Worm (Caenorhabditis elegans): ENCODE measurements around the gene cpt-3.

Gene cpt-3

ce11 chrIII:2125936-2126335, 43.3 kb downstream of the cpt-3 start (continued):
- no peak for TF ChIP-seq fkh-10 (GFP tag; optimal IDR thresholded peaks at IDR 0.05)
- no peak for TF ChIP-seq zfp-2 (tag; optimal IDR thresholded peaks at IDR 0.05)
- TF ChIP-seq F44E2.7 (GFP tag; IDR thresholded peaks at IDR 0.05) = no peak
- no peak for TF ChIP-seq dve-1 (tag; optimal IDR thresholded peaks at IDR 0.05; ENCODE audit: insufficient read depth)
- TF ChIP-seq T20F7.1 (GFP tag; optimal IDR thresholded peaks at IDR 0.05) = no peak
- TF ChIP-seq nhr-41 (GFP tag; IDR thresholded peaks at IDR 0.05) = no peak
- TF ChIP-seq gei-8 (GFP tag; optimal IDR thresholded peaks at IDR 0.05) = no peak
- no peak for TF ChIP-seq nhr-237 (tag; optimal IDR thresholded peaks at IDR 0.05)
- TF ChIP-seq mes-2 (tag; optimal IDR thresholded peaks at IDR 0.05; ENCODE audit: poor library complexity, severe bottlenecking) = peak; percentile 2
- TF ChIP-seq hlh-11 (tag; optimal IDR thresholded peaks at IDR 0.05) = no peak
- no peak for TF ChIP-seq nhr-76 (tag; optimal IDR thresholded peaks at IDR 0.05)
- TF ChIP-seq pqm-1 (tag; optimal IDR thresholded peaks at IDR 0.05) = no peak
- TF ChIP-seq F26F4.8 (GFP tag; conservative IDR thresholded peaks at IDR 0.05) = no peak
- TF ChIP-seq cey-2 (tag; optimal IDR thresholded peaks at IDR 0.05; ENCODE audit: borderline replicate concordance, insufficient read depth) = no peak
- peak; percentile 38 for TF ChIP-seq nhr-25 (tag; optimal IDR thresholded peaks at IDR 0.05; ENCODE audit: borderline replicate concordance, insufficient read depth)
- TF ChIP-seq ZK546.5 (tag; optimal IDR thresholded peaks at IDR 0.05) = no peak
- TF ChIP-seq D1046.2 (GFP tag; IDR thresholded peaks at IDR 0.05) = no peak
- no peak for TF ChIP-seq dpl-1 (GFP tag; optimal IDR thresholded peaks at IDR 0.05)
- TF ChIP-seq dmd-6 (GFP tag; IDR thresholded peaks at IDR 0.05) = no peak
- TF ChIP-seq pha-4 (GFP tag; IDR thresholded peaks at IDR 0.05) = no peak
- no peak for TF ChIP-seq pha-4 (tag; optimal IDR thresholded peaks at IDR 0.05)
- TF ChIP-seq ZK337.2 (GFP tag; IDR thresholded peaks at IDR 0.05) = no peak
- TF ChIP-seq hlh-30 (tag; optimal IDR thresholded peaks at IDR 0.05; ENCODE audit: insufficient read depth) = peak; percentile 53
- TF ChIP-seq nhr-11 (tag; optimal IDR thresholded peaks at IDR 0.05) = no peak
- no peak for TF ChIP-seq nhr-10 (tag; optimal IDR thresholded peaks at IDR 0.05)
- TF ChIP-seq ctbp-1 (GFP tag; IDR thresholded peaks at IDR 0.05) = no peak

DNA sequence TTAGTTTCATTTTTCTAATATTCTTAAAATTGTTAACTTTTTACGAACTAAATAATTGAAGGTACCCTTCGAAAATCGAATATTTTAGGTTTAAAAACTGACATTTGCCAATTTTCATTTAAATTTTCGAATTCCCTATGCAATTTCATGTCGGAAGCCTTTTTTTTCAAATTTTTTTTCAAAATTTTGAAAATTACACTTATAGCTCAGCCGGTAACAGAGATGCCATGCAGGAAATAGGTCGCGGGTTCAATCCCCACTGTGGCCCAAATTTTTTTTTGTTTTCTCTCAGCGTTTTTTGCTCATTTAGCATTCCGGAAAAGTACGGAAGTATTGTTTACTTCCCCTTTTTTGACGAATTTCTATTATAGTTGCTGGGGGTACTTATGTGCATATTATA, 46.8 kb downstream of the cpt-3 start:
- TF ChIP-seq lin-38 (GFP tag; IDR thresholded peaks at IDR 0.05) (peak; percentile 34), ceh-62 (tag; optimal IDR thresholded peaks at IDR 0.05) (no peak)

ce11 chrIII:2129991-2130390, 47.4 kb downstream of the cpt-3 start:
- TF ChIP-seq hlh-30 (tag; optimal IDR thresholded peaks at IDR 0.05; ENCODE audit: insufficient read depth) (peak; percentile 66), lsy-2 (tag; optimal IDR thresholded peaks at IDR 0.05) (peak in 1 of 2 experiments; percentile 36), nhr-6 (tag; optimal IDR thresholded peaks at IDR 0.05) (no peak)

ce11 chrIII:2132059-2132458, 49.4 kb downstream of the cpt-3 start:
- TF ChIP-seq dpl-1 (GFP tag; optimal IDR thresholded peaks at IDR 0.05) = no peak
- peak in 1 of 2 experiments; percentile 30 for TF ChIP-seq lsy-2 (tag; optimal IDR thresholded peaks at IDR 0.05)
- peak; percentile 6 for TF ChIP-seq nhr-28 (tag; optimal IDR thresholded peaks at IDR 0.05)
- TF ChIP-seq ZK546.5 (tag; optimal IDR thresholded peaks at IDR 0.05) = no peak
- no peak for TF ChIP-seq lir-3 (tag; optimal IDR thresholded peaks at IDR 0.05)
- TF ChIP-seq aha-1 (tag) = peak; percentile 47
- TF ChIP-seq spr-1 (tag; optimal IDR thresholded peaks at IDR 0.05) = no peak
- TF ChIP-seq hlh-30 (tag; optimal IDR thresholded peaks at IDR 0.05; ENCODE audit: insufficient read depth) = peak; percentile 22

DNA sequence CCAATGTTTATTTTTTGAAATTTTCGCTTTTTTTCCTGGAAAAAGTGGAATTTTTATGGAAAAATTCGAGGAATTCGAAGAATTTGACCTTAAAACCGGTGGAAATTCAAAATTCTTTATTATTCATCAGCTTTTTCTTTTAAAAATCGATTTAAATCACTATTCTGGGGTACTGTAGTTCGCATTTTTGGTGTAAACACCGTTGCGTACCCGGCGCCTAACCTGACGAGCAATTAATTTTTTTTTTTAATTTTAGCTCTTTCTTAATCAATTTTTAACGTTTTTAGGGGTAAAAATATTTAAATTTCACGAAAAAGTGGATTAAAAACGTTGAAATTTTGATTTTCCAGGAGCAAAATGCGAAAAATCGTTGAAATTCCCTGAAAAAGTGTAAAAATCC, 51.3 kb downstream of the cpt-3 start:
- TF ChIP-seq cey-2 (tag; optimal IDR thresholded peaks at IDR 0.05; ENCODE audit: borderline replicate concordance, insufficient read depth) (no peak), ceh-28 (tag; optimal IDR thresholded peaks at IDR 0.05) (no peak), Y105C5A.15 (GFP tag; IDR thresholded peaks at IDR 0.05) (no peak), ceh-44 (GFP tag; IDR thresholded peaks at IDR 0.05) (no peak), mdl-1 (tag; optimal IDR thresholded peaks at IDR 0.05) (no peak), hlh-11 (tag; optimal IDR thresholded peaks at IDR 0.05) (no peak), ces-1 (GFP tag; optimal IDR thresholded peaks at IDR 0.05) (no peak), aha-1 (tag) (no peak), dmd-8 (GFP tag; IDR thresholded peaks at IDR 0.05) (no peak), Y5F2A.4 (GFP tag; optimal IDR thresholded peaks at IDR 0.05) (no peak)

Measured in whole organism, L4 larva.